Worm (Caenorhabditis elegans): ENCODE data around the gene ran-5.

- no peak for TF ChIP-seq aha-1 (tag; optimal IDR thresholded peaks at IDR 0.05)
- no peak for TF ChIP-seq ama-1 (optimal IDR thresholded peaks at IDR 0.05)
- no peak for TF ChIP-seq fkh-4 (tag; optimal IDR thresholded peaks at IDR 0.05; ENCODE audit: borderline replicate concordance)
- no peak for TF ChIP-seq sox-4 (tag; optimal IDR thresholded peaks at IDR 0.05)
- TF ChIP-seq unc-62 (GFP tag; optimal IDR thresholded peaks at IDR 0.05) = no peak
- TF ChIP-seq lin-13 (GFP tag; optimal IDR thresholded peaks at IDR 0.05) = no peak
- no peak for TF ChIP-seq lin-39 (tag; optimal IDR thresholded peaks at IDR 0.05)
- no peak for TF ChIP-seq pqm-1 (tag; optimal IDR thresholded peaks at IDR 0.05)
- TF ChIP-seq nhr-77 (tag; optimal IDR thresholded peaks at IDR 0.05) = no peak
- no peak for TF ChIP-seq hpl-2 (GFP tag; optimal IDR thresholded peaks at IDR 0.05)
- no peak for TF ChIP-seq nhr-28 (tag; optimal IDR thresholded peaks at IDR 0.05)
- TF ChIP-seq mep-1 (tag; optimal IDR thresholded peaks at IDR 0.05) = no peak
- no peak for TF ChIP-seq lin-15B (tag; optimal IDR thresholded peaks at IDR 0.05)
Measured at ce11 chrII:6001004-6001403, 46.9 kb upstream of the ran-5 start.
